Fruit fly (Drosophila melanogaster) whole organism, wandering third instar larva: ENCODE data around the gene CG43137.

ENCODE experiments used
- Dif ChIP-seq: fragments of 200-275, 200-300 bp; sonication (Bioruptor generic); optimal IDR thresholded peaks from 2 replicates; lab custom pipeline; 2018; ENCODE audit warnings: missing biosample characterization, missing genetic modification characterization; ENCODE audit not compliant: partially characterized antibody
- HLH106 ChIP-seq: fragments of 200-800 bp; optimal IDR thresholded peaks from 3 replicates; lab custom pipeline; 2019; ENCODE audit warnings: missing biosample characterization, mild to moderate bottlenecking, missing genetic modification characterization, moderate library complexity
- Myc ChIP-seq: fragments of >200 bp; optimal IDR thresholded peaks from 2 replicates; lab custom pipeline; 2017
- OdsH ChIP-seq: fragments of 200-800 bp; sonication (Bioruptor generic); optimal IDR thresholded peaks from 2 replicates; lab custom pipeline; 2016; ENCODE audit warnings: missing biosample characterization, mild to moderate bottlenecking, missing genetic modification characterization
- Rel ChIP-seq, 2 experiments: fragments of 200-800 bp; sonication (Bioruptor generic) in 1 of 2; optimal IDR thresholded peaks; 2 replicates in 1 of 2; 3 replicates in 1 of 2; lab custom pipeline; 2016 to 2019; ENCODE audit warnings: mild to moderate bottlenecking in 2 of 2, missing biosample characterization in 2 of 2, missing genetic modification characterization in 2 of 2, moderate library complexity in 1 of 2
- foxo ChIP-seq, 2 experiments: fragments of 200-800 bp; sonication (Bioruptor generic); optimal IDR thresholded peaks; 2 replicates in 1 of 2; 3 replicates in 1 of 2; lab custom pipeline; 2016 to 2017; ENCODE audit warnings: missing biosample characterization in 2 of 2, missing genetic modification characterization in 2 of 2
- h ChIP-seq: fragments of 200-800 bp; sonication (Bioruptor generic); optimal IDR thresholded peaks from 3 replicates; lab custom pipeline; 2016; ENCODE audit warnings: missing biosample characterization, mild to moderate bottlenecking, missing genetic modification characterization
- pan ChIP-seq: fragments of >200 bp; optimal IDR thresholded peaks from 2 replicates; lab custom pipeline; 2017
- sage ChIP-seq: fragments of 200-800 bp; sonication (Bioruptor generic); optimal IDR thresholded peaks from 2 replicates; lab custom pipeline; 2016; ENCODE audit warnings: missing biosample characterization, mild to moderate bottlenecking, missing genetic modification characterization

- no peak for TF ChIP-seq Rel (GFP tag; optimal IDR thresholded peaks at IDR 0.05; lab: Kevin White, UChicago)
- no peak for TF ChIP-seq Rel (tag; optimal IDR thresholded peaks at IDR 0.05; lab: Kevin White, UChicago)
- TF ChIP-seq OdsH = no peak
- TF ChIP-seq Dif (GFP tag; lab: Kevin White, UChicago) = no peak
- no peak for TF ChIP-seq Myc (lab: Kevin White, UChicago)
- TF ChIP-seq HLH106 (tag; lab: Kevin White, UChicago) = no peak
- no peak for TF ChIP-seq pan
- TF ChIP-seq h = no peak
- no peak for TF ChIP-seq foxo (GFP tag; optimal IDR thresholded peaks at IDR 0.05; lab: Kevin White, UChicago)
- TF ChIP-seq sage = no peak
These were observed 20.6 kb upstream of the CG43137 start for dm6 chrX:5885521-5885920.
